ENCODE assay signal across 3 worm cellular contexts in genomic region chrIV:8252856-8253255, ce11.
A peak's percentile ranks its signal among the peaks of the same experiment; 100 is the strongest.
TF ChIP-seq lines count a peak whose summit lies in the region.

No protein-coding gene starts in this region.

TF ChIP-seq in whole organism, L1 larva, 84 proteins besides CTCF, POLR2A, EP300 and RAD21 (continued from another document):
- TF ChIP-seq tbx-2 (tag; optimal IDR thresholded peaks at IDR 0.05; lab: Kevin White, UChicago) (peak; percentile 62), dpl-1 (GFP tag; optimal IDR thresholded peaks at IDR 0.05; lab: Kevin White, UChicago) (peak in 2 of 3 experiments; percentile 20 to 45), nhr-77 (tag; optimal IDR thresholded peaks at IDR 0.05; lab: Kevin White, UChicago) (peak; percentile 65), fkh-4 (tag; optimal IDR thresholded peaks at IDR 0.05; lab: Kevin White, UChicago; ENCODE audit: borderline replicate concordance) (no peak), vab-15 (tag; optimal IDR thresholded peaks at IDR 0.05; lab: Kevin White, UChicago) (no peak), zip-4 (GFP tag; optimal IDR thresholded peaks at IDR 0.05; lab: Kevin White, UChicago) (no peak), nhr-90 (tag; optimal IDR thresholded peaks at IDR 0.05; lab: Kevin White, UChicago; ENCODE audit: poor library complexity) (peak; percentile 73), aha-1 (tag; optimal IDR thresholded peaks at IDR 0.05; lab: Kevin White, UChicago) (no peak), hpl-2 (GFP tag; optimal IDR thresholded peaks at IDR 0.05; lab: Kevin White, UChicago) (no peak), nhr-47 (tag; optimal IDR thresholded peaks at IDR 0.05; lab: Kevin White, UChicago) (peak; percentile 79), elt-2 (tag; optimal IDR thresholded peaks at IDR 0.05; lab: Kevin White, UChicago) (peak; percentile 35), lin-13 (GFP tag; optimal IDR thresholded peaks at IDR 0.05; lab: Kevin White, UChicago) (peak; percentile 30), C04F5.9 (tag; optimal IDR thresholded peaks at IDR 0.05; lab: Kevin White, UChicago) (no peak), egl-13 (tag; optimal IDR thresholded peaks at IDR 0.05; lab: Kevin White, UChicago) (peak; percentile 30), fkh-8 (tag; optimal IDR thresholded peaks at IDR 0.05; lab: Kevin White, UChicago) (peak; percentile 65), elt-3 (tag; optimal IDR thresholded peaks at IDR 0.05; lab: Kevin White, UChicago) (peak in 1 of 6 experiments; percentile 43), efl-1 (optimal IDR thresholded peaks at IDR 0.05; lab: Kevin White, UChicago) (peak; percentile 56), efl-1 (GFP tag; optimal IDR thresholded peaks at IDR 0.05 in 1 of 2; lab: Kevin White, UChicago) (peak; percentile 51 to 95), xbp-1 (tag; optimal IDR thresholded peaks at IDR 0.05; lab: Kevin White, UChicago) (peak; percentile 64), aly-2 (tag; optimal IDR thresholded peaks at IDR 0.05; lab: Kevin White, UChicago) (peak; percentile 57), nhr-12 (tag; optimal IDR thresholded peaks at IDR 0.05; lab: Kevin White, UChicago) (no peak), nhr-85 (tag; lab: Kevin White, UChicago) (peak; percentile 69), nhr-19 (GFP tag; conservative IDR thresholded peaks at IDR 0.05; lab: Robert Waterston, UW) (peak; percentile 38; the same call in 1 of the 2 replicates), nhr-20 (tag; optimal IDR thresholded peaks at IDR 0.05; lab: Kevin White, UChicago) (peak; percentile 68), irx-1 (tag; optimal IDR thresholded peaks at IDR 0.05; lab: Kevin White, UChicago) (peak; percentile 61), lir-3 (tag; optimal IDR thresholded peaks at IDR 0.05; lab: Kevin White, UChicago; ENCODE audit: poor library complexity) (peak; percentile 36), lin-35 (GFP tag; optimal IDR thresholded peaks at IDR 0.05; lab: Kevin White, UChicago) (peak; percentile 66 to 80), C16A3.4 (tag; optimal IDR thresholded peaks at IDR 0.05; lab: Kevin White, UChicago) (peak; percentile 64), lsy-2 (tag; optimal IDR thresholded peaks at IDR 0.05; lab: Kevin White, UChicago) (peak; percentile 48 to 72), nhr-71 (tag; optimal IDR thresholded peaks at IDR 0.05; lab: Kevin White, UChicago) (peak; percentile 79), isw-1 (GFP tag; IDR thresholded peaks at IDR 0.05; lab: Robert Waterston, UW) (peak; percentile 21), dsc-1 (tag; optimal IDR thresholded peaks at IDR 0.05; lab: Kevin White, UChicago) (peak; percentile 68), unc-86 (tag; optimal IDR thresholded peaks at IDR 0.05; lab: Kevin White, UChicago) (peak; percentile 30), ceh-90 (tag; optimal IDR thresholded peaks at IDR 0.05; lab: Kevin White, UChicago) (no peak)

TF ChIP-seq in whole organism, L3 larva, 47 proteins besides CTCF, POLR2A, EP300 and RAD21 (continued from another document):
- TF ChIP-seq nhr-25 (tag; optimal IDR thresholded peaks at IDR 0.05; lab: Kevin White, UChicago) (peak; percentile 51), unc-39 (tag; optimal IDR thresholded peaks at IDR 0.05; lab: Kevin White, UChicago) (no peak), sea-2 (GFP tag; optimal IDR thresholded peaks at IDR 0.05; lab: Kevin White, UChicago) (no peak), pqm-1 (tag; optimal IDR thresholded peaks at IDR 0.05; lab: Kevin White, UChicago) (peak; percentile 13), hmg-11 (tag; optimal IDR thresholded peaks at IDR 0.05; lab: Kevin White, UChicago) (peak; percentile 89), nhr-43 (tag; optimal IDR thresholded peaks at IDR 0.05; lab: Kevin White, UChicago; ENCODE audit: poor library complexity, severe bottlenecking) (peak; percentile 57), elt-2 (tag; optimal IDR thresholded peaks at IDR 0.05; lab: Kevin White, UChicago) (peak; percentile 66), fos-1 (tag; optimal IDR thresholded peaks at IDR 0.05; lab: Kevin White, UChicago) (no peak), nhr-77 (tag; optimal IDR thresholded peaks at IDR 0.05; lab: Kevin White, UChicago) (no peak)

TF ChIP-seq in whole organism, young adult, 124 proteins besides CTCF, POLR2A, EP300 and RAD21 (continued from another document and continues in another):
- TF ChIP-seq ztf-25 (GFP tag; IDR thresholded peaks at IDR 0.05; lab: Robert Waterston, UW), result peak; percentile 88; the same call in 1 of the 2 replicates
- TF ChIP-seq nhr-27 (tag; optimal IDR thresholded peaks at IDR 0.05; lab: Kevin White, UChicago), result peak; percentile 54
- TF ChIP-seq ztf-18 (tag; optimal IDR thresholded peaks at IDR 0.05; lab: Kevin White, UChicago), result peak; percentile 80
- TF ChIP-seq zim-3 (tag; optimal IDR thresholded peaks at IDR 0.05; lab: Kevin White, UChicago), result peak; percentile 97
- peak; percentile 53 for TF ChIP-seq nhr-80 (tag; optimal IDR thresholded peaks at IDR 0.05; lab: Kevin White, UChicago)
- peak; percentile 42; the same call in 1 of the 2 replicates for TF ChIP-seq Y95B8A.8 (GFP tag; IDR thresholded peaks at IDR 0.05; lab: Robert Waterston, UW)
- TF ChIP-seq mel-28 (tag; optimal IDR thresholded peaks at IDR 0.05; lab: Kevin White, UChicago; ENCODE audit: borderline replicate concordance), result peak; percentile 88
- no peak for TF ChIP-seq zfh-2 (GFP tag; conservative IDR thresholded peaks at IDR 0.05; lab: Robert Waterston, UW)
- TF ChIP-seq ceh-58 (GFP tag; IDR thresholded peaks at IDR 0.05; lab: Robert Waterston, UW), result 0 out of 2 replicates have a peak, but pooled peaks have one; percentile 71
- TF ChIP-seq pbrm-1 (GFP tag; IDR thresholded peaks at IDR 0.05; lab: Robert Waterston, UW), result peak; percentile 79
- no peak for TF ChIP-seq B0019.2 (GFP tag; conservative IDR thresholded peaks at IDR 0.05; lab: Robert Waterston, UW)
- TF ChIP-seq bed-2 (GFP tag; IDR thresholded peaks at IDR 0.05; lab: Robert Waterston, UW), result no peak
- peak; percentile 63 for TF ChIP-seq hsf-1 (GFP tag; IDR thresholded peaks at IDR 0.05; lab: Robert Waterston, UW)
- peak; percentile 53 for TF ChIP-seq F22D6.2 (tag; optimal IDR thresholded peaks at IDR 0.05; lab: Kevin White, UChicago)
- TF ChIP-seq aptf-3 (GFP tag; IDR thresholded peaks at IDR 0.05; lab: Robert Waterston, UW), result no peak; the same call in 1 of the 2 replicates
- TF ChIP-seq F52B5.7 (tag; optimal IDR thresholded peaks at IDR 0.05; lab: Kevin White, UChicago), result no peak
- TF ChIP-seq mxl-1 (tag; optimal IDR thresholded peaks at IDR 0.05; lab: Kevin White, UChicago), result peak; percentile 91
- TF ChIP-seq mcd-1 (GFP tag; IDR thresholded peaks at IDR 0.05; lab: Robert Waterston, UW), result no peak; the same call in 1 of the 2 replicates
- peak; percentile 19 for TF ChIP-seq akir-1 (GFP tag; optimal IDR thresholded peaks at IDR 0.05; lab: Kevin White, UChicago)
- TF ChIP-seq somi-1 (GFP tag; optimal IDR thresholded peaks at IDR 0.05; lab: Kevin White, UChicago), result peak; percentile 68
- peak; percentile 72 for TF ChIP-seq snpc-1.1 (tag; optimal IDR thresholded peaks at IDR 0.05; lab: Kevin White, UChicago; ENCODE audit: insufficient read depth)
- 0 out of 2 replicates have a peak, but pooled peaks have one; percentile 32 for TF ChIP-seq egrh-3 (GFP tag; IDR thresholded peaks at IDR 0.05; lab: Robert Waterston, UW)
- TF ChIP-seq Y56A3A.18 (GFP tag; IDR thresholded peaks at IDR 0.05; lab: Robert Waterston, UW), result peak; percentile 67; the same call in 1 of the 2 replicates
- TF ChIP-seq lag-1 (GFP tag; IDR thresholded peaks at IDR 0.05; lab: Robert Waterston, UW), result no peak
- TF ChIP-seq attf-5 (GFP tag; optimal IDR thresholded peaks at IDR 0.05; lab: Kevin White, UChicago), result peak; percentile 75
- TF ChIP-seq ets-4 (GFP tag; optimal IDR thresholded peaks at IDR 0.05; lab: Kevin White, UChicago), result peak; percentile 51
- peak; percentile 83 for TF ChIP-seq hrde-1 (tag; optimal IDR thresholded peaks at IDR 0.05; lab: Kevin White, UChicago; ENCODE audit: borderline replicate concordance)
- peak; percentile 68 for TF ChIP-seq T26A5.8 (tag; optimal IDR thresholded peaks at IDR 0.05; lab: Kevin White, UChicago)
- TF ChIP-seq madf-10 (tag; optimal IDR thresholded peaks at IDR 0.05; lab: Kevin White, UChicago), result peak; percentile 85
- peak; percentile 54 for TF ChIP-seq F57C9.4 (tag; optimal IDR thresholded peaks at IDR 0.05; lab: Kevin White, UChicago)
- TF ChIP-seq chd-7 (tag; optimal IDR thresholded peaks at IDR 0.05; lab: Kevin White, UChicago), result no peak
- peak; percentile 77; the same call in 1 of the 2 replicates for TF ChIP-seq ztf-6 (GFP tag; IDR thresholded peaks at IDR 0.05; lab: Robert Waterston, UW)
- peak; percentile 61; the same call in 1 of the 2 replicates for TF ChIP-seq ceh-91 (GFP tag; IDR thresholded peaks at IDR 0.05; lab: Robert Waterston, UW)
- peak; percentile 68 for TF ChIP-seq ztf-22 (GFP tag; optimal IDR thresholded peaks at IDR 0.05; lab: Kevin White, UChicago)
- 0 out of 2 replicates have a peak, but pooled peaks have one; percentile 15 for TF ChIP-seq Y67H2A.10 (GFP tag; conservative IDR thresholded peaks at IDR 0.05; lab: Robert Waterston, UW)
- no peak for TF ChIP-seq sea-2 (GFP tag; IDR thresholded peaks at IDR 0.05; lab: Robert Waterston, UW)
- peak; percentile 77 for TF ChIP-seq D2030.7 (GFP tag; IDR thresholded peaks at IDR 0.05; lab: Robert Waterston, UW)
- TF ChIP-seq hlh-12 (tag; optimal IDR thresholded peaks at IDR 0.05; lab: Kevin White, UChicago), result peak; percentile 86
- TF ChIP-seq ceh-79 (tag; optimal IDR thresholded peaks at IDR 0.05; lab: Kevin White, UChicago), result peak; percentile 75
- TF ChIP-seq atf-7 (tag; optimal IDR thresholded peaks at IDR 0.05; lab: Kevin White, UChicago), result peak; percentile 66
- peak; percentile 29 for TF ChIP-seq tbx-9 (tag; optimal IDR thresholded peaks at IDR 0.05; lab: Kevin White, UChicago; ENCODE audit: borderline replicate concordance)
- peak; percentile 71 for TF ChIP-seq hmg-1.2 (GFP tag; IDR thresholded peaks at IDR 0.05; lab: Robert Waterston, UW)
- TF ChIP-seq fkh-3 (tag; optimal IDR thresholded peaks at IDR 0.05; lab: Kevin White, UChicago), result peak; percentile 83
- TF ChIP-seq nfya-2 (GFP tag; IDR thresholded peaks at IDR 0.05; lab: Robert Waterston, UW), result no peak
- peak; percentile 75 for TF ChIP-seq F57A8.1 (GFP tag; optimal IDR thresholded peaks at IDR 0.05; lab: Kevin White, UChicago)
- peak; percentile 47; the same call in 1 of the 2 replicates for TF ChIP-seq attf-3 (GFP tag; conservative IDR thresholded peaks at IDR 0.05; lab: Robert Waterston, UW)
- TF ChIP-seq hlh-26 (GFP tag; conservative IDR thresholded peaks at IDR 0.05; lab: Robert Waterston, UW), result 0 out of 2 replicates have a peak, but pooled peaks have one; percentile 22
- no peak; the same call in 1 of the 2 replicates for TF ChIP-seq dox-1 (GFP tag; IDR thresholded peaks at IDR 0.05; lab: Robert Waterston, UW)
- peak; percentile 80; the same call in 1 of the 2 replicates for TF ChIP-seq Y79H2A.3 (GFP tag; conservative IDR thresholded peaks at IDR 0.05; lab: Robert Waterston, UW)
- peak; percentile 60 for TF ChIP-seq lsl-1 (GFP tag; optimal IDR thresholded peaks at IDR 0.05; lab: Kevin White, UChicago)
- peak; percentile 98 for TF ChIP-seq him-1 (tag; optimal IDR thresholded peaks at IDR 0.05; lab: Kevin White, UChicago)
- TF ChIP-seq sptf-2 (GFP tag; optimal IDR thresholded peaks at IDR 0.05; lab: Kevin White, UChicago), result peak; percentile 76
- TF ChIP-seq aptf-2 (GFP tag; conservative IDR thresholded peaks at IDR 0.05; lab: Robert Waterston, UW), result no peak
- TF ChIP-seq nfya-1 (tag; optimal IDR thresholded peaks at IDR 0.05; lab: Kevin White, UChicago; ENCODE audit: borderline replicate concordance, insufficient read depth), result no peak
- peak; percentile 35 for TF ChIP-seq lsy-27 (tag; optimal IDR thresholded peaks at IDR 0.05; lab: Kevin White, UChicago; ENCODE audit: borderline replicate concordance, insufficient read depth)
- TF ChIP-seq F49E8.2 (tag; optimal IDR thresholded peaks at IDR 0.05; lab: Kevin White, UChicago; ENCODE audit: insufficient read depth), result peak; percentile 88
- TF ChIP-seq K11D2.4 (GFP tag; IDR thresholded peaks at IDR 0.05; lab: Robert Waterston, UW), result peak; percentile 56; the same call in 1 of the 2 replicates
- TF ChIP-seq unc-62 (GFP tag; optimal IDR thresholded peaks at IDR 0.05; lab: Kevin White, UChicago), result no peak
- TF ChIP-seq let-526 (GFP tag; IDR thresholded peaks at IDR 0.05; lab: Robert Waterston, UW), result peak; percentile 66; the same call in 1 of the 2 replicates
- TF ChIP-seq attf-6 (GFP tag; IDR thresholded peaks at IDR 0.05; lab: Robert Waterston, UW), result 0 out of 2 replicates have a peak, but pooled peaks have one; percentile 43
- TF ChIP-seq repo-1 (tag; optimal IDR thresholded peaks at IDR 0.05; lab: Kevin White, UChicago), result peak; percentile 77
- TF ChIP-seq nhr-90 (tag; optimal IDR thresholded peaks at IDR 0.05; lab: Kevin White, UChicago), result peak; percentile 96
- TF ChIP-seq ekl-4 (GFP tag; IDR thresholded peaks at IDR 0.05; lab: Robert Waterston, UW), result peak; percentile 56; the same call in 1 of the 2 replicates
- TF ChIP-seq rec-8 (tag; optimal IDR thresholded peaks at IDR 0.05; lab: Kevin White, UChicago), result peak; percentile 92 to 96
- peak; percentile 91 for TF ChIP-seq B0261.1 (tag; optimal IDR thresholded peaks at IDR 0.05; lab: Kevin White, UChicago)
- no peak for TF ChIP-seq bed-1 (GFP tag; IDR thresholded peaks at IDR 0.05; lab: Robert Waterston, UW)
- TF ChIP-seq ccch-3 (GFP tag; optimal IDR thresholded peaks at IDR 0.05; lab: Kevin White, UChicago), result peak; percentile 1
- TF ChIP-seq ZK185.1 (tag; optimal IDR thresholded peaks at IDR 0.05; lab: Kevin White, UChicago; ENCODE audit: poor library complexity, severe bottlenecking), result peak; percentile 78
- peak; percentile 71 for TF ChIP-seq rcor-1 (GFP tag; IDR thresholded peaks at IDR 0.05; lab: Robert Waterston, UW)
- no peak for TF ChIP-seq ztf-3 (GFP tag; optimal IDR thresholded peaks at IDR 0.05; lab: Kevin White, UChicago)
- TF ChIP-seq snpc-4 (GFP tag; optimal IDR thresholded peaks at IDR 0.05; lab: Kevin White, UChicago), result peak; percentile 82
- TF ChIP-seq snpc-4 (tag; optimal IDR thresholded peaks at IDR 0.05; lab: Kevin White, UChicago), result peak; percentile 37 to 82 (median 66)
- TF ChIP-seq nhr-179 (tag; optimal IDR thresholded peaks at IDR 0.05; lab: Kevin White, UChicago), result peak; percentile 62
- peak in 1 of 3 experiments; percentile 75 for TF ChIP-seq lin-35 (GFP tag; optimal IDR thresholded peaks at IDR 0.05; lab: Kevin White, UChicago)
- peak; percentile 75 for TF ChIP-seq lin-40 (tag; optimal IDR thresholded peaks at IDR 0.05; lab: Kevin White, UChicago)
- peak; percentile 77 for TF ChIP-seq unc-130 (GFP tag; optimal IDR thresholded peaks at IDR 0.05; lab: Kevin White, UChicago)
- peak; percentile 100 for TF ChIP-seq tbp1 (GFP tag; optimal IDR thresholded peaks at IDR 0.05; lab: Kevin White, UChicago)
- peak; percentile 81 for TF ChIP-seq F10E7.11 (tag; optimal IDR thresholded peaks at IDR 0.05; lab: Kevin White, UChicago)
- peak; percentile 95 for TF ChIP-seq die-1 (tag; optimal IDR thresholded peaks at IDR 0.05; lab: Kevin White, UChicago)
- TF ChIP-seq dpl-1 (GFP tag; optimal IDR thresholded peaks at IDR 0.05; lab: Kevin White, UChicago), result no peak
- TF ChIP-seq ceh-40 (GFP tag; IDR thresholded peaks at IDR 0.05; lab: Robert Waterston, UW), result peak; percentile 91; the same call in 1 of the 2 replicates
- TF ChIP-seq let-607 (tag; optimal IDR thresholded peaks at IDR 0.05; lab: Kevin White, UChicago), result peak; percentile 31 to 38
- no peak for TF ChIP-seq sdz-38 (tag; optimal IDR thresholded peaks at IDR 0.05; lab: Kevin White, UChicago)
- 0 out of 2 replicates have a peak, but pooled peaks have one; percentile 50 for TF ChIP-seq C17E4.6 (GFP tag; IDR thresholded peaks at IDR 0.05; lab: Robert Waterston, UW)
- peak; percentile 66 for TF ChIP-seq ceh-100 (GFP tag; IDR thresholded peaks at IDR 0.05; lab: Robert Waterston, UW)
- no peak for TF ChIP-seq egl-18 (GFP tag; IDR thresholded peaks at IDR 0.05; lab: Robert Waterston, UW)
- peak; percentile 68 for TF ChIP-seq K12H6.12 (tag; optimal IDR thresholded peaks at IDR 0.05; lab: Kevin White, UChicago)
